Fruit fly (Drosophila melanogaster) whole organism, pupa: Measurements from ENCODE around the gene CG42390.

Source experiments
- CG10348 ChIP-seq: fragments of 200-800 bp; sonication (Bioruptor generic); IDR thresholded peaks from 2 replicates; pipeline ENCODE4 v1.3.6; 2022; ENCODE audit warnings: missing biosample characterization, missing genetic modification characterization
- CG13204 ChIP-seq: fragments of 200-800 bp; sonication (Bioruptor generic); optimal IDR thresholded peaks from 2 replicates; lab custom pipeline; 2018; ENCODE audit warnings: missing biosample characterization, mild to moderate bottlenecking, missing genetic modification characterization, moderate library complexity
- CG14655 ChIP-seq: fragments of 200-800 bp; sonication (Bioruptor generic); optimal IDR thresholded peaks from 3 replicates; lab custom pipeline; 2017; ENCODE audit warnings: mild to moderate bottlenecking, missing biosample characterization, missing genetic modification reagents, missing genetic modification characterization
- CG15710 ChIP-seq: fragments of 200-800 bp; sonication (Bioruptor generic); optimal IDR thresholded peaks from 2 replicates; lab custom pipeline; 2018; ENCODE audit warnings: missing biosample characterization, mild to moderate bottlenecking, missing genetic modification characterization, moderate library complexity
- CG32121 ChIP-seq: fragments of 200-800 bp; sonication (Bioruptor generic); IDR thresholded peaks from 2 replicates; pipeline ENCODE4 v1.3.6; 2022; ENCODE audit warnings: missing biosample characterization, missing genetic modification characterization
- CG8159 ChIP-seq: fragments of 200-800 bp; sonication (Bioruptor generic); optimal IDR thresholded peaks from 3 replicates; lab custom pipeline; 2018; ENCODE audit warnings: missing biosample characterization, mild to moderate bottlenecking, missing genetic modification characterization, moderate library complexity
- CG8301 ChIP-seq: fragments of 200-800 bp; sonication (Bioruptor generic); optimal IDR thresholded peaks from 2 replicates; lab custom pipeline; 2018; ENCODE audit warnings: missing biosample characterization, mild to moderate bottlenecking, missing genetic modification characterization
- CG9948 ChIP-seq: fragments of 200-800 bp; sonication (Bioruptor generic); optimal IDR thresholded peaks from 2 replicates; lab custom pipeline; 2018; ENCODE audit warnings: missing biosample characterization, mild to moderate bottlenecking, missing genetic modification characterization, moderate library complexity
- EcR ChIP-seq: fragments of 200-800 bp; sonication (Bioruptor generic); optimal IDR thresholded peaks from 3 replicates; lab custom pipeline; 2019; ENCODE audit warnings: missing biosample characterization, missing genetic modification characterization, mild to moderate bottlenecking, moderate library complexity, missing genetic modification reagents
- Pif1A ChIP-seq: fragments of 200-800 bp; sonication (Bioruptor generic); optimal IDR thresholded peaks from 3 replicates; lab custom pipeline; 2016; ENCODE audit warnings: missing biosample characterization, missing genetic modification characterization
- Pif1B ChIP-seq: fragments of 200-800 bp; sonication (Bioruptor generic); optimal IDR thresholded peaks from 3 replicates; lab custom pipeline; 2016; ENCODE audit warnings: missing biosample characterization, missing genetic modification characterization
- fd96Ca ChIP-seq: fragments of 200-800 bp; sonication (Bioruptor generic); IDR thresholded peaks from 3 replicates; pipeline ENCODE4 v1.3.6; 2022; ENCODE audit warnings: missing biosample characterization, missing genetic modification characterization
- gl ChIP-seq: fragments of 200-800 bp; sonication (Bioruptor generic); optimal IDR thresholded peaks from 2 replicates; lab custom pipeline; 2018; ENCODE audit warnings: missing biosample characterization, mild to moderate bottlenecking, missing genetic modification characterization
- rn ChIP-seq: fragments of 200-800 bp; sonication (Bioruptor generic); IDR thresholded peaks from 2 replicates; pipeline ENCODE4 v1.3.6; 2022; ENCODE audit warnings: missing biosample characterization, missing genetic modification characterization

DNA sequence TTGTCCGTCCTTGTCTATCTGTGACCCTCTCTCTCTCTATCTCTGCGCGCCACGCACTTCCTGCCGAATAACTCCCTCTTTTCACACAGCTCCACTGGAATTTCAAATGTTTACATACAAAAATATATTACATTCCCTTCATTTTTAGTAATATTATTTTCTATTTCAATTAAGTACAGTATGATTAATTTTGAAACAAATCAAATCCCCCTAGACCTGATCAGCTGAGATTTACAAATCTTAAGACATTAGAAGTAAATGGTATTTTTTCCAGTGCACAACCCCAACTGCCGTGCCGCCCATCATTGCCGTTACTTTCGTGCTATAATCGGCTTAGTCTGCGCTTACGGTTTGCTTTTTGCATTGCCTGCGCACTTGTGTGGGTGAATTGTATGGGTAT lies 11.5 kb upstream of the CG42390 start:
- no peak for TF ChIP-seq rn (GFP tag; lab: Robert Waterston, UW)
- no peak for TF ChIP-seq gl (tag; lab: Kevin White, UChicago)
- TF ChIP-seq CG10348 (GFP tag; lab: Robert Waterston, UW) = no peak
- TF ChIP-seq Pif1A (GFP tag; lab: Kevin White, UChicago) = no peak
- no peak for TF ChIP-seq EcR (GFP tag; lab: Kevin White, UChicago)
- no peak for TF ChIP-seq CG8159 (tag; lab: Kevin White, UChicago)
- TF ChIP-seq CG15710 (tag; lab: Kevin White, UChicago) = no peak
- no peak for TF ChIP-seq fd96Ca
- TF ChIP-seq CG32121 (GFP tag; lab: Robert Waterston, UW) = no peak
- TF ChIP-seq CG9948 (tag; lab: Kevin White, UChicago) = no peak
- TF ChIP-seq Pif1B (GFP tag; lab: Kevin White, UChicago) = no peak
- TF ChIP-seq CG14655 (GFP tag; lab: Kevin White, UChicago) = no peak
- TF ChIP-seq CG8301 (tag; lab: Kevin White, UChicago) = no peak
- TF ChIP-seq CG13204 (GFP tag; lab: Kevin White, UChicago) = no peak
